Worm (Caenorhabditis elegans) whole organism, L2 larva: ENCODE data around the gene prmt-4.

Experiments
- F13H6.1 ChIP-seq: sonication (generic microtip); optimal IDR thresholded peaks from 2 replicates; lab custom pipeline; 2016; ENCODE audit warnings: missing genetic modification characterization, missing compliant biosample characterization
- R02D3.7 ChIP-seq: fragments of 150-350 bp; optimal IDR thresholded peaks from 2 replicates; lab custom pipeline; 2014; ENCODE audit warnings: missing biosample characterization, missing genetic modification characterization
- Y55F3AM.14 ChIP-seq: fragments of 200-800 bp; sonication (Bioruptor generic); optimal IDR thresholded peaks from 2 replicates; lab custom pipeline; 2018; ENCODE audit warnings: mild to moderate bottlenecking, missing genetic modification characterization, missing compliant biosample characterization
- ZK546.5 ChIP-seq: sonication (generic microtip); optimal IDR thresholded peaks from 2 replicates; lab custom pipeline; 2017; ENCODE audit warnings: missing biosample characterization, missing genetic modification characterization
- alr-1 ChIP-seq: fragments of 150-350 bp; optimal IDR thresholded peaks from 2 replicates; lab custom pipeline; 2014; ENCODE audit warnings: missing biosample characterization, missing genetic modification characterization
- aly-2 ChIP-seq: fragments of 150-350 bp; optimal IDR thresholded peaks from 2 replicates; lab custom pipeline; 2014; ENCODE audit warnings: missing biosample characterization, missing genetic modification characterization
- ama-1 ChIP-seq: fragments of 150-350 bp; optimal IDR thresholded peaks from 2 replicates; lab custom pipeline; 2018; ENCODE audit warnings: inconsistent platforms
- ceh-16 ChIP-seq: fragments of 150-350 bp; optimal IDR thresholded peaks from 2 replicates; lab custom pipeline; 2014; ENCODE audit warnings: missing biosample characterization, missing genetic modification characterization
- crh-2 ChIP-seq: sonication (generic microtip); optimal IDR thresholded peaks from 2 replicates; lab custom pipeline; 2017; ENCODE audit warnings: missing biosample characterization, missing genetic modification characterization
- egl-27 ChIP-seq: sonication (generic microtip); optimal IDR thresholded peaks from 3 replicates; lab custom pipeline; 2017; ENCODE audit warnings: missing biosample characterization, missing genetic modification reagents, missing genetic modification characterization
- elt-1 ChIP-seq: fragments of 150-350 bp; optimal IDR thresholded peaks from 2 replicates; lab custom pipeline; 2014; ENCODE audit warnings: missing biosample characterization, missing genetic modification characterization
- elt-3 ChIP-seq: sonication (generic microtip); optimal IDR thresholded peaks from 2 replicates; lab custom pipeline; 2017; ENCODE audit warnings: missing biosample characterization, missing genetic modification characterization
- fos-1 ChIP-seq: fragments of 150-350 bp; optimal IDR thresholded peaks from 2 replicates; lab custom pipeline; 2014; ENCODE audit warnings: missing biosample characterization, missing genetic modification characterization
- gmeb-1 ChIP-seq: fragments of 150-350 bp; optimal IDR thresholded peaks from 2 replicates; lab custom pipeline; 2014; ENCODE audit warnings: missing biosample characterization, missing genetic modification characterization
- lin-11 ChIP-seq: fragments of 150-350 bp; sonication (generic microtip); optimal IDR thresholded peaks from 2 replicates; lab custom pipeline; 2014; ENCODE audit warnings: missing biosample characterization, missing genetic modification characterization, inconsistent platforms, mixed read lengths
- lin-13 ChIP-seq: fragments of 150-350 bp; optimal IDR thresholded peaks from 2 replicates; lab custom pipeline; 2014; ENCODE audit warnings: missing biosample characterization, missing genetic modification reagents, missing genetic modification characterization
- lin-39 ChIP-seq: fragments of 150-350 bp; optimal IDR thresholded peaks from 2 replicates; lab custom pipeline; 2014; ENCODE audit warnings: missing biosample characterization, missing genetic modification reagents, missing genetic modification characterization
- lsy-2 ChIP-seq, 2 experiments: fragments of 150-350 bp in 1 of 2; sonication (generic microtip) in 1 of 2; optimal IDR thresholded peaks; 2 replicates each; lab custom pipeline; 2014 to 2017; ENCODE audit warnings: missing biosample characterization in 2 of 2, missing genetic modification characterization in 2 of 2
- mab-5 ChIP-seq: fragments of 150-350 bp; optimal IDR thresholded peaks from 2 replicates; lab custom pipeline; 2014; ENCODE audit warnings: missing biosample characterization, missing genetic modification characterization
- mbf-1 ChIP-seq: sonication (generic microtip); optimal IDR thresholded peaks from 2 replicates; lab custom pipeline; 2017; ENCODE audit warnings: missing biosample characterization, missing genetic modification characterization
- mdl-1 ChIP-seq, 2 experiments: fragments of 150-350 bp in 1 of 2; sonication (generic microtip) in 1 of 2; optimal IDR thresholded peaks; 2 replicates each; lab custom pipeline; 2017; ENCODE audit warnings: missing biosample characterization in 2 of 2, missing genetic modification characterization in 2 of 2
- nhr-10 ChIP-seq: sonication (generic microtip); optimal IDR thresholded peaks from 2 replicates; lab custom pipeline; 2017; ENCODE audit warnings: missing biosample characterization, missing genetic modification characterization
- nhr-11 ChIP-seq: fragments of 150-350 bp; optimal IDR thresholded peaks from 2 replicates; lab custom pipeline; 2014; ENCODE audit warnings: missing biosample characterization, missing genetic modification characterization
- nhr-12 ChIP-seq: fragments of 150-350 bp; optimal IDR thresholded peaks from 2 replicates; lab custom pipeline; 2014; ENCODE audit warnings: missing biosample characterization, missing genetic modification characterization
- nhr-129 ChIP-seq: fragments of 150-350 bp; optimal IDR thresholded peaks from 2 replicates; lab custom pipeline; 2014; ENCODE audit warnings: missing biosample characterization, missing genetic modification characterization
- nhr-21 ChIP-seq: fragments of 150-350 bp; optimal IDR thresholded peaks from 2 replicates; lab custom pipeline; 2014; ENCODE audit warnings: missing biosample characterization, missing genetic modification characterization
- nhr-23 ChIP-seq: fragments of 150-350 bp; optimal IDR thresholded peaks from 2 replicates; lab custom pipeline; 2014; ENCODE audit warnings: missing biosample characterization, missing genetic modification reagents, missing genetic modification characterization
- nhr-6 ChIP-seq: fragments of 150-350 bp; optimal IDR thresholded peaks from 2 replicates; lab custom pipeline; 2014; ENCODE audit warnings: missing biosample characterization, missing genetic modification characterization
- nhr-77 ChIP-seq: fragments of 150-350 bp; optimal IDR thresholded peaks from 2 replicates; lab custom pipeline; 2014; ENCODE audit warnings: missing biosample characterization, missing genetic modification characterization
- peb-1 ChIP-seq: fragments of 150-350 bp; optimal IDR thresholded peaks from 2 replicates; lab custom pipeline; 2014; ENCODE audit warnings: missing biosample characterization, missing genetic modification characterization
- sem-4 ChIP-seq: fragments of 150-350 bp; optimal IDR thresholded peaks from 2 replicates; lab custom pipeline; 2014; ENCODE audit warnings: missing biosample characterization, missing genetic modification reagents, missing genetic modification characterization
- skn-1 ChIP-seq: sonication (generic microtip); optimal IDR thresholded peaks from 2 replicates; lab custom pipeline; 2017; ENCODE audit warnings: missing biosample characterization, missing genetic modification characterization
- sma-3 ChIP-seq: sonication (generic microtip); optimal IDR thresholded peaks from 2 replicates; lab custom pipeline; 2016; ENCODE audit warnings: missing genetic modification reagents, missing genetic modification characterization, missing compliant biosample characterization
- sma-9 ChIP-seq, 2 experiments: fragments of 150-350 bp in 1 of 2; sonication (generic microtip) in 1 of 2; optimal IDR thresholded peaks; 2 replicates each; lab custom pipeline; 2014 to 2016; ENCODE audit warnings: missing genetic modification characterization in 2 of 2, mild to moderate bottlenecking in 1 of 2, missing biosample characterization in 1 of 2, missing compliant biosample characterization in 1 of 2, missing genetic modification reagents in 1 of 2, moderate library complexity in 1 of 2
- snpc-4 ChIP-seq: fragments of 150-350 bp; optimal IDR thresholded peaks from 2 replicates; lab custom pipeline; 2014; ENCODE audit warnings: missing biosample characterization, missing genetic modification characterization
- unc-39 ChIP-seq: fragments of 150-350 bp; optimal IDR thresholded peaks from 2 replicates; lab custom pipeline; 2014; ENCODE audit warnings: missing biosample characterization, missing genetic modification characterization
- unc-55 ChIP-seq: fragments of 150-350 bp; sonication (generic microtip); optimal IDR thresholded peaks from 3 replicates; lab custom pipeline; 2014; ENCODE audit warnings: missing biosample characterization, missing genetic modification reagents, missing genetic modification characterization
- unc-62 ChIP-seq: fragments of 150-350 bp; optimal IDR thresholded peaks from 2 replicates; lab custom pipeline; 2014; ENCODE audit warnings: missing biosample characterization, missing genetic modification reagents, missing genetic modification characterization
- zag-1 ChIP-seq: fragments of 150-350 bp; optimal IDR thresholded peaks from 2 replicates; lab custom pipeline; 2014; ENCODE audit warnings: missing biosample characterization, missing genetic modification characterization
- ztf-1 ChIP-seq: fragments of 200-800 bp; sonication (Bioruptor generic); conservative IDR thresholded peaks from 2 replicates; pipeline ENCODE4 v1.3.6; 2022; ENCODE audit warnings: missing genetic modification characterization, missing compliant biosample characterization
- ztf-11 ChIP-seq: sonication (generic microtip); optimal IDR thresholded peaks from 2 replicates; lab custom pipeline; 2017; ENCODE audit warnings: missing biosample characterization, missing genetic modification characterization
- ztf-4 ChIP-seq: fragments of 150-350 bp; optimal IDR thresholded peaks from 2 replicates; lab custom pipeline; 2014; ENCODE audit warnings: missing biosample characterization, missing genetic modification characterization

The prmt-4 gene

ce11 chrIV:587729-588128 is 15.7 kb downstream of the prmt-4 start, which contains the start of gene C18H7.12:
Gene C18H7.12, minus strand, starts transcription at chrIV:587829.
- no peak for TF ChIP-seq unc-55
- TF ChIP-seq egl-27: no peak
- TF ChIP-seq nhr-12: no peak
- TF ChIP-seq nhr-21 (tag; lab: Kevin White, UChicago): no peak
- TF ChIP-seq sem-4 (tag; lab: Kevin White, UChicago): no peak
- no peak for TF ChIP-seq fos-1
- no peak for TF ChIP-seq ZK546.5 (tag; lab: Kevin White, UChicago)
- TF ChIP-seq, all 48 proteins: peak for 0

ce11 chrIV:584039-584438 is 19.4 kb downstream of the prmt-4 start:
- no peak for TF ChIP-seq lin-13 (GFP tag; lab: Kevin White, UChicago)
- no peak for TF ChIP-seq nhr-10 (tag; lab: Kevin White, UChicago)
- TF ChIP-seq nhr-12: no peak
- TF ChIP-seq mab-5 (tag; lab: Kevin White, UChicago): no peak
- TF ChIP-seq nhr-21 (tag; lab: Kevin White, UChicago): no peak
- TF ChIP-seq ztf-4: no peak
- TF ChIP-seq lsy-2 (tag; optimal IDR thresholded peaks at IDR 0.05; lab: Kevin White, UChicago): no peak
- no peak for TF ChIP-seq crh-2
- TF ChIP-seq ZK546.5 (tag; lab: Kevin White, UChicago): no peak
- TF ChIP-seq mbf-1 (tag; lab: Kevin White, UChicago): no peak
- no peak for TF ChIP-seq lin-11 (tag; lab: Kevin White, UChicago)
- no peak for TF ChIP-seq unc-39
- TF ChIP-seq sem-4 (tag; lab: Kevin White, UChicago): no peak
- no peak for TF ChIP-seq peb-1
- TF ChIP-seq egl-27: no peak
- no peak for TF ChIP-seq unc-62 (GFP tag; lab: Kevin White, UChicago)
- no peak for TF ChIP-seq elt-3
- TF ChIP-seq nhr-11 (tag; lab: Kevin White, UChicago): no peak
- TF ChIP-seq alr-1 (tag; lab: Kevin White, UChicago): no peak
- no peak for TF ChIP-seq R02D3.7 (tag; lab: Kevin White, UChicago)
- TF ChIP-seq, all 48 proteins: peak for 0

ce11 chrIV:582130-582529 is 21.3 kb downstream of the prmt-4 start, which contains the start of gene F56A11.6:
Gene F56A11.6, minus strand, starts transcription at chrIV:582230.
- TF ChIP-seq Y55F3AM.14 (GFP tag; lab: Kevin White, UChicago) (no peak), ama-1 (lab: Kevin White, UChicago) (no peak), F13H6.1 (tag; lab: Kevin White, UChicago) (no peak), elt-1 (no peak), aly-2 (tag; lab: Kevin White, UChicago) (no peak), mdl-1 (tag; optimal IDR thresholded peaks at IDR 0.05; lab: Kevin White, UChicago) (no peak), nhr-10 (tag; lab: Kevin White, UChicago) (no peak), skn-1 (tag; lab: Kevin White, UChicago) (no peak), snpc-4 (tag; lab: Kevin White, UChicago) (no peak), alr-1 (tag; lab: Kevin White, UChicago) (no peak), nhr-6 (no peak), unc-62 (GFP tag; lab: Kevin White, UChicago) (no peak), ceh-16 (no peak), gmeb-1 (tag; lab: Kevin White, UChicago) (no peak), R02D3.7 (tag; lab: Kevin White, UChicago) (no peak), zag-1 (tag; lab: Kevin White, UChicago) (no peak), ztf-11 (no peak)

- TF ChIP-seq crh-2 (no peak), nhr-77 (tag; lab: Kevin White, UChicago) (no peak), snpc-4 (tag; lab: Kevin White, UChicago) (no peak), aly-2 (tag; lab: Kevin White, UChicago) (no peak), lin-39 (tag; lab: Kevin White, UChicago) (no peak), R02D3.7 (tag; lab: Kevin White, UChicago) (no peak), nhr-10 (tag; lab: Kevin White, UChicago) (no peak)
Observed at ce11 chrIV:580512-580911, 22.9 kb downstream of the prmt-4 start.

ce11 chrIV:572487-572886 is 31.0 kb downstream of the prmt-4 start, which contains the start of gene gex-2:
Gene gex-2, plus strand, starts transcription at chrIV:572769.
- TF ChIP-seq sma-3 (GFP tag; lab: Kevin White, UChicago) (no peak), sma-9 (GFP tag; optimal IDR thresholded peaks at IDR 0.05; lab: Kevin White, UChicago) (no peak), sma-9 (tag; optimal IDR thresholded peaks at IDR 0.05; lab: Kevin White, UChicago) (no peak), ama-1 (lab: Kevin White, UChicago) (no peak), nhr-129 (tag; lab: Kevin White, UChicago) (peak; percentile 11), snpc-4 (tag; lab: Kevin White, UChicago) (no peak), fos-1 (peak; percentile 47), ZK546.5 (tag; lab: Kevin White, UChicago) (no peak), nhr-11 (tag; lab: Kevin White, UChicago) (no peak), lin-13 (GFP tag; lab: Kevin White, UChicago) (no peak), egl-27 (no peak), skn-1 (tag; lab: Kevin White, UChicago) (no peak), nhr-23 (no peak), lsy-2 (tag; optimal IDR thresholded peaks at IDR 0.05; lab: Kevin White, UChicago) (no peak), ztf-1 (GFP tag; lab: Robert Waterston, UW) (no peak), unc-55 (peak; percentile 29), mbf-1 (tag; lab: Kevin White, UChicago) (no peak), F13H6.1 (tag; lab: Kevin White, UChicago) (no peak), gmeb-1 (tag; lab: Kevin White, UChicago) (no peak)
